Worm (Caenorhabditis elegans): Measurements from ENCODE around the gene T02D1.4.

The T02D1.4 gene

DNA sequence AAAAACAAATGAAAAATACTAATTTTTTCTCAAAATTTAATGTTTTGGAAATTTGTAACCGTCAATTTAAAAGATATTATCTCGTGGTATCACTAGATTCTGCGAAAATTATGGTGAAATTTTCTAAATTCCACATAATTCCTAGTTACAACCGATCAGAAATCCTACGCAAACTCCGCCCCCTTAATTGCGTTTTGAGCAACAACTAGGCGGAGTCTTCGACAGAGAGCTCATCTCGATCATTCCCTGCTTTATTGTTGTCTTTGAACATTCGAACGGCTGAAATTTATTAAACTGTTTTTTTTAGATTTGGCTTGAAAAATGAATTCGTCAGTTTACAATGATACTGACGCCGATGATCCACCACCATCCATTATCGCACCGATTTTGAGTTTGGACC, at the start of gene T02D1.4:
T02D1.4 (plus strand) TSS at position 301 of the 400 bp plus-strand sequence.
- no peak for TF ChIP-seq unc-62 (GFP tag; optimal IDR thresholded peaks at IDR 0.05)

DNA sequence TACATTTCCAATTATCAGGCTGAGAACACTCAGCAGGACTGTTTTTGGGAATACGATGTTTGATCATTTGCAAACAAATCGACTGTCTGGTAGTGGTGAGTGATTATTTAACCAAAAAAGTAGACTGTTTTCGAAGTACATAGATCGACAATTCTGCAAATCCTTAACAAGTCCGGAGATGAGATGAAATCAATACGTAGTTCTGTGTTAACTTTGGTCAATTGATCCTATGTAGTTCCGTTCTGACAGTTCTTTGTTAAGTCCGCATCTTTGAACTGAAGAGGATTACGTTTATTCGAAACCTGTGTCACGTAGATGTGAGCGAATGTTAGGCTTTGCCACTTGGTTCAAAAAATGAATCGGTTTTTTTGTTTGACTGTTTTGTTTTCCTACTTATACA, 48.0 kb upstream of the T02D1.4 start, which contains the start of gene clec-199:
clec-199 (plus strand) TSS at position 301 of the 400 bp plus-strand sequence.
- no peak for TF ChIP-seq unc-62 (GFP tag; optimal IDR thresholded peaks at IDR 0.05)

- no peak for TF ChIP-seq unc-62 (GFP tag; optimal IDR thresholded peaks at IDR 0.05)
Measured at ce11 chrIV:17361143-17361542, 38.4 kb upstream of the T02D1.4 start, which contains the start of gene clec-202. Gene clec-202 (plus strand): TSS chrIV:17361443.

DNA sequence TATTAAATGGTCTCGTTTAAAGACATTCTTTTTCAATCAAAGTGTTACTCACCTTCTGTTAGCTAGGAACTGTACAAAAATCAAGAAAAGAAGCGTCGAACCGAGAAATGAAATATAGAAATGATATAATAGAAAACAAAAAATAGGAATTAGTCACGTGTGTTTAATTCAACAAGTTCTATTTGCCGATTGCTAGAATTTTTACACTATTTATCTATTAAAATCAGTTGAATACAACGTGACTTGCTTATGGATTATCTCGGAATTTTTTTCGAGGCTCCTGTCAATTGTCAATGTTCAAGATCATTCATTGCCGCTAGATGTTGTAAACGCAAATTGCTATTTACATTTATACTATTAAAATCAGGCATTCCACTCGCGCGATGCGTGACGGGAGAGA, 32.3 kb upstream of the T02D1.4 start, which contains the start of gene zipt-17:
zipt-17 (minus strand) TSS at position 101 of the 400 bp plus-strand sequence.
- no peak for TF ChIP-seq unc-62 (GFP tag; optimal IDR thresholded peaks at IDR 0.05)

- no peak for TF ChIP-seq unc-62 (GFP tag; optimal IDR thresholded peaks at IDR 0.05)
Measured at ce11 chrIV:17368292-17368691, 31.3 kb upstream of the T02D1.4 start, which contains the start of gene trh-1. Gene trh-1 (plus strand): TSS chrIV:17368592.

ce11 chrIV:17371469-17371868, 28.1 kb upstream of the T02D1.4 start, which contains the start of gene C30H6.5:
Gene C30H6.5 (plus strand): TSS chrIV:17371769.
- no peak for TF ChIP-seq unc-62 (GFP tag; optimal IDR thresholded peaks at IDR 0.05)

DNA sequence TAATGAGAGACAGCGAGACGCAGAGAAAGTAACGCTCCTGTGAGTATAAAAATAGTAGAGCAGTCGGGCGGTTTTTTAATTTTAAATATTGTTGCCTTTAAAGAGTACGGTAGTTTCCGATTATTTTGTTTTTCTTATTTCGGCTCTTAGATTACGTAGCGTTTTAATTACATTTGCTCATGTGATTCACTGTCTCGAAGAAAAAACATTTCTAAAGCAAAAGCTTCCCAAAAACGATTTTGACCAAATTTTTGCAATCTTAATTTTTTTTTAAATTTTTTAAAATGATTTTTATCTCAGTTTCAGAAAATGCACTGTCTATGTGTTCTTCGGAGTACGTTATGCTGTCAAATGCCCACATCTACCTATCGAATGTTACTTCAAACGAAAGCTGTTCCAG, 23.4 kb upstream of the T02D1.4 start, which contains the start of gene haf-1:
haf-1 (plus strand) TSS at position 301 of the 400 bp plus-strand sequence.
- no peak for TF ChIP-seq unc-62 (GFP tag; optimal IDR thresholded peaks at IDR 0.05)

DNA sequence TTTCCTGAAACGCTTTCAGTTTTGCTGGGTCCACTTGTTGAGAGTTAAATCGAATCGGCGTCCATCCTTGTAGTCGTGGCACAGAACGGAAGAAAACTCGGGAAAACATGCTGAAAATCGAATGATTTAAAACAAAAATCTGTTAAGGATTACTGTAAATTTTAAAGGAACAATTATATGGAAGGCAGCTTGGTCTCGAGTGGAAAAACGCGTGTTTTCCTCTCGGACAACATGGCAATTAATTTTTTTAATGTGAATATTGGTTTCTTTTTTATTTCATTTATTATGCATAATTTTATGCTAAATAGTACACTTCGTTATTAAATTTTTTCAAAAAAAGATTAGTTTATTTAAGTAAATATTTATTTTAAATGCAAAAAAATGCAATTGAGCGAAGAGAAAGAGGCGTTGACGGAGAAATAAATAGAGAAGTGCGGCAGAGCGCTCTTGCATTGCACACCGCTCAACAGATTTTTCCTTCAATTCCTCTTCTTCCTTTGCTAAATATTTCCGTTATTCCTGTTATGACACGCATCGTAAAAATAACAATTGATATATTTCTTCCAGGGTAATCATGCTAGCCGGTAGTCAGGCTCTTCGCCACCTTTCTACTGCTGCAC, 19.4 kb upstream of the T02D1.4 start, which contains the start of the genes C30H6.9 and dlat-2:
C30H6.9 (minus strand) TSS at position 110 of the 620 bp plus-strand sequence.
dlat-2 (plus strand) TSS at position 566 of the 620 bp plus-strand sequence.
- no peak for TF ChIP-seq unc-62 (GFP tag; optimal IDR thresholded peaks at IDR 0.05)

ce11 chrIV:17382029-17382428, 17.5 kb upstream of the T02D1.4 start, which contains the start of gene C30H6.8:
Gene C30H6.8 (plus strand): TSS chrIV:17382329.
- no peak for TF ChIP-seq unc-62 (GFP tag; optimal IDR thresholded peaks at IDR 0.05)

DNA sequence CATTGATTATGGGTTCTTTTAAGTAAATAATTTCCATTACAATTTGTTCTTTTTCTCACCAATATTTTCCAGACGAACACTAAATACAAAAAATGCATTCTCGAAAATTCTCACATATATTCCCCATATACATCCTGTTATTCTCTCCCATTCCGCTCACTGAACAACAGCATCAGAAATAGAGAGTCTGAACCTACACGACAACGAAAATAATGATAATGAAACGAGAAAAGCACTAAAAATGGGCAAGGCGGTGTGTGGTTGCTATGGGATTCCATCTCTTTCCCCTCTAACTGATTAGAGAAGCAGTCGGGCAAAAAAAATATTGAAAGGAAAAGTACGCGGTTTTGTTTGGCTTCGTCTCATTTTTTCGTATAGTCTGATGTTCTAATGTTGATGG, 16.5 kb upstream of the T02D1.4 start, which contains the start of gene C30H6.12:
C30H6.12 (plus strand) TSS at position 301 of the 400 bp plus-strand sequence.
- TF ChIP-seq unc-62 (GFP tag; optimal IDR thresholded peaks at IDR 0.05): no peak

ce11 chrIV:17387442-17387967, 12.1 kb upstream of the T02D1.4 start, which contains the start of gene T02D1.8:
Gene T02D1.8 (minus strand): TSS chrIV:17387492.
- no peak for TF ChIP-seq unc-62 (GFP tag; optimal IDR thresholded peaks at IDR 0.05)

DNA sequence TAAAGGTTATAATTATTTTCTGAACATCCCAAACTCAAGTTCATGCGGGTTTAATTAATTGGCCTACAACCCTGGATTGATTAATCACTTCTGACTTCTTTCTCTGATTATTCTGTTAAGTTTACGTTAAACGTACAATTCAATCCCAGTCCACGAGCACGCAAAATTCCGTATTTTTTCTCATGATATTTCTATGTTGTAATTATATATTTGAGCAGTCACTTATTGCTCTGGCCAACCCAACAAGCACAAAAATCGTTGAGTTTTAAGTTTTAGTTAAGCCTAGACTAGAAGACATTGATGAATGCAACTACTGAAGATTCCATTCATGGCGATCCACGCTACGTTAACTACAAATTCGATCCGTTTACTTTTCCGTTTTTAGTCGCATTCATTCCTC, 3.6 kb upstream of the T02D1.4 start, which contains the start of gene sru-15:
sru-15 (plus strand) TSS at position 301 of the 400 bp plus-strand sequence.
- TF ChIP-seq unc-62 (GFP tag; optimal IDR thresholded peaks at IDR 0.05): no peak

ce11 chrIV:17405530-17405929, 6.0 kb downstream of the T02D1.4 start, which contains the start of gene pmp-4:
Gene pmp-4 (minus strand): TSS chrIV:17405630.
- TF ChIP-seq unc-62 (GFP tag; optimal IDR thresholded peaks at IDR 0.05): no peak

ce11 chrIV:17406119-17406518, 6.6 kb downstream of the T02D1.4 start:
- no peak for TF ChIP-seq unc-62 (GFP tag; optimal IDR thresholded peaks at IDR 0.05)

- no peak for TF ChIP-seq unc-62 (GFP tag; optimal IDR thresholded peaks at IDR 0.05)
Measured at ce11 chrIV:17407025-17407424, 7.5 kb downstream of the T02D1.4 start, which contains the start of gene T02D1.7. Gene T02D1.7 (minus strand): TSS chrIV:17407125.

DNA sequence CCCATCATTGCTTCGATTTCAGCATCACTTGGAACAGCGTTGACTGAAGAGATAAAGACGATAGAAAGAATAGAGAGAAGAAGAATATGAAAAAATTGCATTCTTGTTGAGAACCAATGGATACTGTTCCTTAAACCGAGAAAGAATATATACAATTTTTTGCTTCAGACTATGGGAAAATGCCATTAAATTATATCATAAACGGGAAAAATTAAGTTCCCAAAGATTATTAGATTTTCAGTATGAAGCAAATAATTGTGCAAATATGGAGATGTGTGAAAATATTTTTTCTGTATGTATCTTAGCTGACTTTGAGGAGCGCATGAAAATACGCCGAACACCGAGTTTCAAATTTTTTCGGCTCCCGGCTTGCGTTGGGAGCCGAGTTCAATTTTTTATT, 7.9 kb downstream of the T02D1.4 start, which contains the start of gene T02D1.9:
T02D1.9 (minus strand) TSS at position 101 of the 400 bp plus-strand sequence.
- TF ChIP-seq unc-62 (GFP tag; optimal IDR thresholded peaks at IDR 0.05): no peak
